Fruit fly (Drosophila melanogaster) whole organism, embryonic: Measurements from ENCODE around the gene CG32633.

Experiments
- CG13287 ChIP-seq: fragments of 200-800 bp; sonication (Bioruptor generic); IDR thresholded peaks from 2 replicates; pipeline ENCODE4 v1.3.6; 2022; ENCODE audit warnings: missing biosample characterization, missing genetic modification characterization; ENCODE audit not compliant: partially characterized antibody
- CG3281 ChIP-seq: fragments of 200-800 bp; sonication (Bioruptor generic); optimal IDR thresholded peaks from 3 replicates; lab custom pipeline; 2017; ENCODE audit warnings: missing biosample characterization, mild to moderate bottlenecking, missing genetic modification characterization
- CG5180 ChIP-seq: fragments of 200-800 bp; sonication (Bioruptor generic); optimal IDR thresholded peaks from 3 replicates; lab custom pipeline; 2017; ENCODE audit warnings: missing biosample characterization, missing genetic modification characterization, mild to moderate bottlenecking, moderate library complexity, missing genetic modification reagents
- CG6654 ChIP-seq: fragments of 200-800 bp; sonication (Bioruptor generic); optimal IDR thresholded peaks from 2 replicates; lab custom pipeline; 2017; ENCODE audit warnings: missing biosample characterization, mild to moderate bottlenecking, missing genetic modification characterization
- CG6854 ChIP-seq: fragments of 200-800 bp; sonication (Bioruptor generic); optimal IDR thresholded peaks from 3 replicates; lab custom pipeline; 2017; ENCODE audit warnings: missing biosample characterization, mild to moderate bottlenecking, missing genetic modification characterization
- Chrac-16 ChIP-seq: fragments of 200-800 bp; sonication (Bioruptor generic); optimal IDR thresholded peaks from 3 replicates; lab custom pipeline; 2016; ENCODE audit warnings: missing biosample characterization, missing genetic modification characterization
- ci ChIP-seq: fragments of 200-800 bp; sonication (Bioruptor generic); IDR thresholded peaks from 3 replicates; pipeline ENCODE4 v1.3.6; 2022; ENCODE audit warnings: missing biosample characterization, missing genetic modification characterization
- gce ChIP-seq: fragments of 200-800 bp; sonication (Bioruptor generic); IDR thresholded peaks from 3 replicates; pipeline ENCODE4 v1.3.6; 2022; ENCODE audit warnings: missing biosample characterization, missing genetic modification characterization
- gcm2 ChIP-seq: fragments of 200-800 bp; sonication (Bioruptor generic); optimal IDR thresholded peaks from 2 replicates; lab custom pipeline; 2016; ENCODE audit warnings: missing biosample characterization, missing genetic modification characterization
- gt ChIP-seq: fragments of 200-800 bp; sonication (Bioruptor generic); IDR thresholded peaks from 2 replicates; pipeline ENCODE4 v1.3.6; 2022; ENCODE audit warnings: missing biosample characterization, missing genetic modification characterization
- nerfin-2 ChIP-seq: fragments of 200-800 bp; sonication (Bioruptor generic); IDR thresholded peaks from 2 replicates; pipeline ENCODE4 v1.3.6; 2022; ENCODE audit warnings: missing biosample characterization, missing genetic modification characterization; ENCODE audit not compliant: partially characterized antibody
- sna ChIP-seq: fragments of 200-800 bp; sonication (Bioruptor generic); IDR thresholded peaks from 2 replicates; pipeline ENCODE4 v1.3.6; 2022; ENCODE audit warnings: missing biosample characterization, missing genetic modification characterization; ENCODE audit not compliant: partially characterized antibody
- tx ChIP-seq: fragments of 200-800 bp; sonication (Bioruptor generic); optimal IDR thresholded peaks from 2 replicates; lab custom pipeline; 2016; ENCODE audit warnings: missing biosample characterization, missing genetic modification characterization

DNA sequence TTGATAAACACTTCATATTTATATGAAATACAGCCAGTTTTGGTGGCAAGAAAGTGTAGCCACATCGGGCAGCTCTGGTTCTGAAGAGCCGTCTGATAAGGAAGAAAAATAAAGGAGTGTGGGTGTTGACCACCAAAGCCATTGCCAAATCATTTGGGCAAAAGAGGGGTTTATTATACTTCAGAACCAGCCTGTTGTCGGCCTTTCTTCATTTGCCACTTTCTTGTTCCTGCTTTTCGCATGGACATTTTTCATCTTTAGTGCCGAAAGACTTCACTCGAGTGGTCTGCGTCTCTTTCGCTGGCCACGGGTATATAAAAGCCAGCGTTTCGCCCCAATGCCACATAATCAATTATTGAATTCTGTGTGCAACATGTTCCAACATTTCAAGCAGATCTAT, 27.4 kb upstream of the CG32633 start, which contains the start of gene CG15756:
- TF ChIP-seq CG6854 (GFP tag; lab: Kevin White, UChicago) (no peak), Chrac-16 (GFP tag; lab: Kevin White, UChicago) (no peak), gce (GFP tag; lab: Robert Waterston, UW) (no peak), ci (no peak), gcm2 (GFP tag; lab: Kevin White, UChicago) (no peak), CG5180 (GFP tag; lab: Kevin White, UChicago) (no peak), nerfin-2 (GFP tag; lab: Robert Waterston, UW) (no peak), tx (GFP tag; lab: Kevin White, UChicago) (no peak), CG3281 (GFP tag; lab: Kevin White, UChicago) (no peak), gt (GFP tag; lab: Robert Waterston, UW) (no peak), sna (GFP tag; lab: Robert Waterston, UW) (no peak), CG6654 (GFP tag; lab: Kevin White, UChicago) (no peak), CG13287 (no peak)
